Worm (Caenorhabditis elegans) whole organism, L2 larva: Measurements from ENCODE around the gene C14A6.8.

Experiments
- egl-27 ChIP-seq: sonication (generic microtip); optimal IDR thresholded peaks from 3 replicates; lab custom pipeline; 2017; ENCODE audit warnings: missing biosample characterization, missing genetic modification reagents, missing genetic modification characterization
- lin-39 ChIP-seq: fragments of 150-350 bp; optimal IDR thresholded peaks from 2 replicates; lab custom pipeline; 2014; ENCODE audit warnings: missing biosample characterization, missing genetic modification reagents, missing genetic modification characterization

DNA sequence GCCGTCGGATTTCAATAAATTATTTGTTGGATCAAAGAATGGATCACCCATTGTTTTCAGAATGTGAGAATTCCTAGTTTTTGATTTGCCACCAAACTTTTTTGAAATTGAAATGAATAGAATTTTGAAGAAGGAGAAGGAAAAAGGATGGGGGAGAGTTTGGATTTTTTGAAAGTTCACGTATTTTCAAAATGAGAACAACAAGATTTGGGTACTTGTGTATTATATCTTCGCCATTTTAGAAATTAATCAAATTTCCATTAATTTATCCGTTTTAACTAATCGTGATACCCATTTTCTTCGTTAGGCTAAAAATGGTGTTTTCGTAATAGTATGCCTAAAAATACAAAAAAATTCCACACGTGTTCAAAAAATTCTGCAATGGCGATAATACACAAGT is at the start of gene C14A6.8:
- no peak for TF ChIP-seq egl-27
- no peak for TF ChIP-seq lin-39 (tag; lab: Kevin White, UChicago)
